Fruit fly (Drosophila melanogaster): Measurements from ENCODE around the gene Polr2M.

DNA sequence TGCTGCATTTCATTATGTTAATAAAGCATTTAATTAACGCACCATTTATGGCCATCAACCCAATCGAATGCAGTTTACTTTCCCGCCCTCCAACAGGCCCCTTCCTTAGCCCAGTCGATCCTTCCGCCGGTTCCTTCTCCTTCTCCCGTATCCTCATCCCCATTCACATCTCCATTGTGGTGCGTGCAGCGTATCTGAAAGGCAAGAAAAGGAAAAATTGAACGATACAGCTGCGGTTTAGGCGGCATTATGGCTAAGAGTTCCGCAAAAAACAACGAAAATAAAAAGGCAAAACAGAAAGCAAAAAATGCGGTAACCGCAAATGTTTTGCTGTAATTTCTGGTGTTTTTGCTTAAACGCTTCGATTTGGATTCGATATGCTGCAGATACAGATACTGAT is 24.7 kb downstream of the Polr2M start:
- no peak for TF ChIP-seq CG8478 (optimal IDR thresholded peaks at IDR 0.05)
- TF ChIP-seq pan (optimal IDR thresholded peaks at IDR 0.05) = no peak
- TF ChIP-seq Dll (optimal IDR thresholded peaks at IDR 0.05) = no peak
- TF ChIP-seq usp (GFP tag; optimal IDR thresholded peaks at IDR 0.05) = no peak
